Worm (Caenorhabditis elegans) whole organism, mixed stage, embryonic: ENCODE results near the gene F42E8.1.

ENCODE experiments used
- cnd-1 ChIP-seq: fragments of 200-800 bp; sonication (Bioruptor generic); optimal IDR thresholded peaks from 2 replicates; lab custom pipeline; 2018; ENCODE audit warnings: mild to moderate bottlenecking, missing genetic modification characterization, missing compliant biosample characterization
- drap-1 ChIP-seq: fragments of 200-800 bp; sonication (Bioruptor generic); optimal IDR thresholded peaks from 3 replicates; lab custom pipeline; 2018; ENCODE audit warnings: mild to moderate bottlenecking, missing genetic modification characterization, missing compliant biosample characterization
- elt-1 ChIP-seq: sonication (generic microtip); optimal IDR thresholded peaks from 2 replicates; lab custom pipeline; 2017; ENCODE audit warnings: missing genetic modification characterization, mild to moderate bottlenecking, missing compliant biosample characterization, antibody characterized with exemption, moderate library complexity, borderline replicate concordance; ENCODE audit not compliant: insufficient read depth
- lin-13 ChIP-seq: fragments of 150-350 bp; optimal IDR thresholded peaks from 2 replicates; lab custom pipeline; 2014; ENCODE audit warnings: missing biosample characterization, missing genetic modification characterization
- lin-32 ChIP-seq: fragments of 200-800 bp; sonication (Bioruptor generic); optimal IDR thresholded peaks from 2 replicates; lab custom pipeline; 2018; ENCODE audit warnings: mild to moderate bottlenecking, missing genetic modification characterization, missing compliant biosample characterization
- mep-1 ChIP-seq: fragments of 150-350 bp; optimal IDR thresholded peaks from 2 replicates; lab custom pipeline; 2017; ENCODE audit warnings: missing biosample characterization, missing genetic modification reagents, missing genetic modification characterization, inconsistent platforms
- nhr-237 ChIP-seq: fragments of 150-350 bp; optimal IDR thresholded peaks from 2 replicates; lab custom pipeline; 2014; ENCODE audit warnings: missing biosample characterization, missing genetic modification characterization
- nhr-28 ChIP-seq: fragments of 150-350 bp; optimal IDR thresholded peaks from 2 replicates; lab custom pipeline; 2014; ENCODE audit warnings: missing biosample characterization, missing genetic modification characterization
- nhr-76 ChIP-seq: sonication (generic microtip); optimal IDR thresholded peaks from 2 replicates; lab custom pipeline; 2017; ENCODE audit warnings: missing biosample characterization, missing genetic modification characterization
- pha-4 ChIP-seq: fragments of 150-350 bp; optimal IDR thresholded peaks from 2 replicates; lab custom pipeline; 2018; ENCODE audit warnings: missing biosample characterization, missing genetic modification reagents, missing genetic modification characterization
- snpc-4 ChIP-seq: fragments of 150-350 bp; optimal IDR thresholded peaks from 2 replicates; lab custom pipeline; 2014; ENCODE audit warnings: missing biosample characterization, missing genetic modification characterization
- tbx-8 ChIP-seq: fragments of 200-800 bp; sonication (Bioruptor generic); optimal IDR thresholded peaks from 2 replicates; lab custom pipeline; 2018; ENCODE audit warnings: mild to moderate bottlenecking, missing genetic modification characterization, moderate library complexity, missing compliant biosample characterization
- unc-39 ChIP-seq: fragments of 150-350 bp; optimal IDR thresholded peaks from 2 replicates; lab custom pipeline; 2014; ENCODE audit warnings: missing biosample characterization, missing genetic modification characterization
- ztf-11 ChIP-seq: fragments of 150-350 bp; optimal IDR thresholded peaks from 2 replicates; lab custom pipeline; 2014; ENCODE audit warnings: missing biosample characterization, missing genetic modification characterization

- TF ChIP-seq snpc-4 (tag; lab: Kevin White, UChicago) (no peak), pha-4 (tag; lab: Kevin White, UChicago) (no peak), nhr-76 (tag; lab: Kevin White, UChicago) (no peak), ztf-11 (tag; lab: Kevin White, UChicago) (no peak), cnd-1 (tag; lab: Kevin White, UChicago) (no peak), tbx-8 (GFP tag; lab: Kevin White, UChicago) (no peak), lin-13 (tag; lab: Kevin White, UChicago) (no peak), elt-1 (tag; lab: Kevin White, UChicago) (no peak), nhr-237 (tag; lab: Kevin White, UChicago) (no peak), mep-1 (no peak), unc-39 (tag; lab: Kevin White, UChicago) (no peak), lin-32 (GFP tag; lab: Kevin White, UChicago) (no peak), nhr-28 (tag; lab: Kevin White, UChicago) (no peak), drap-1 (GFP tag; lab: Kevin White, UChicago) (no peak)
Observed at ce11 chrV:13034604-13035003, 27.3 kb upstream of the F42E8.1 start, which contains the start of gene W07G4.7.
